Fruit fly (Drosophila melanogaster) whole organism, adult: ENCODE results near the gene Grip71.

Source experiments
- CG11617 ChIP-seq: fragments of 200-800 bp; sonication (Bioruptor generic); optimal IDR thresholded peaks from 2 replicates; lab custom pipeline; 2017; ENCODE audit warnings: mild to moderate bottlenecking, missing biosample characterization, missing genetic modification reagents, missing genetic modification characterization
- CG12768 ChIP-seq: fragments of 200-800 bp; sonication (Bioruptor generic); optimal IDR thresholded peaks from 2 replicates; lab custom pipeline; 2017; ENCODE audit warnings: missing biosample characterization, missing genetic modification characterization, mild to moderate bottlenecking, moderate library complexity, missing genetic modification reagents
- CG14711 ChIP-seq: fragments of 200-800 bp; sonication (Bioruptor generic); optimal IDR thresholded peaks from 2 replicates; lab custom pipeline; 2018; ENCODE audit warnings: missing biosample characterization, mild to moderate bottlenecking, missing genetic modification characterization, moderate library complexity
- CG1620 ChIP-seq: fragments of 200-800 bp; sonication (Bioruptor generic); optimal IDR thresholded peaks from 2 replicates; lab custom pipeline; 2016; ENCODE audit warnings: missing biosample characterization, missing genetic modification characterization
- CG33017 ChIP-seq: fragments of 200-800 bp; sonication (Bioruptor generic); optimal IDR thresholded peaks from 2 replicates; lab custom pipeline; 2018; ENCODE audit warnings: missing biosample characterization, mild to moderate bottlenecking, missing genetic modification characterization, moderate library complexity
- CG5204 ChIP-seq: fragments of 200-800 bp; sonication (Bioruptor generic); optimal IDR thresholded peaks from 2 replicates; lab custom pipeline; 2016; ENCODE audit warnings: missing biosample characterization, missing genetic modification characterization
- CG7045 ChIP-seq: fragments of 200-800 bp; sonication (Bioruptor generic); optimal IDR thresholded peaks from 2 replicates; lab custom pipeline; 2017; ENCODE audit warnings: missing biosample characterization, mild to moderate bottlenecking, missing genetic modification characterization
- CG7101 ChIP-seq: fragments of 200-800 bp; sonication (Bioruptor generic); optimal IDR thresholded peaks from 2 replicates; lab custom pipeline; 2018; ENCODE audit warnings: missing biosample characterization, mild to moderate bottlenecking, missing genetic modification characterization, moderate library complexity
- Clk ChIP-seq: fragments of 200-800 bp; sonication (Bioruptor generic); optimal IDR thresholded peaks from 2 replicates; lab custom pipeline; 2017; ENCODE audit warnings: missing biosample characterization, missing genetic modification characterization
- Crg-1 ChIP-seq: fragments of 200-800 bp; sonication (Bioruptor generic); optimal IDR thresholded peaks from 2 replicates; lab custom pipeline; 2016; ENCODE audit warnings: missing biosample characterization, missing genetic modification characterization
- Hr96 ChIP-seq: fragments of 200-800 bp; sonication (Bioruptor generic); optimal IDR thresholded peaks from 2 replicates; lab custom pipeline; 2016; ENCODE audit warnings: missing biosample characterization, missing genetic modification characterization
- Mnt ChIP-seq: fragments of 200-800 bp; sonication (Bioruptor generic); optimal IDR thresholded peaks from 2 replicates; lab custom pipeline; 2016; ENCODE audit warnings: missing biosample characterization, mild to moderate bottlenecking, missing genetic modification characterization
- bab1 ChIP-seq: fragments of 200-800 bp; sonication (Bioruptor generic); optimal IDR thresholded peaks from 3 replicates; lab custom pipeline; 2019; ENCODE audit warnings: missing biosample characterization, mild to moderate bottlenecking, missing genetic modification characterization, moderate library complexity
- cic ChIP-seq: fragments of 200-800 bp; sonication (Bioruptor generic); optimal IDR thresholded peaks from 2 replicates; lab custom pipeline; 2017; ENCODE audit warnings: missing biosample characterization, mild to moderate bottlenecking, missing genetic modification characterization, moderate library complexity
- cnc ChIP-seq, 2 experiments: fragments of >200 bp; optimal IDR thresholded peaks; 2 replicates each; lab custom pipeline; 2017
- kay ChIP-seq: fragments of 200-800 bp; sonication (Bioruptor generic); peaks from one replicate; lab custom pipeline; 2016; ENCODE audit warnings: missing biosample characterization, missing genetic modification characterization, borderline replicate concordance
- ovo ChIP-seq: fragments of 200-800 bp; sonication (Bioruptor generic); optimal IDR thresholded peaks from 2 replicates; lab custom pipeline; 2016; ENCODE audit warnings: missing biosample characterization, missing genetic modification characterization
- pad ChIP-seq: fragments of 200-800 bp; sonication (Bioruptor generic); optimal IDR thresholded peaks from 3 replicates; lab custom pipeline; 2017; ENCODE audit warnings: missing biosample characterization, missing genetic modification characterization, mild to moderate bottlenecking, moderate library complexity, missing genetic modification reagents
- tj ChIP-seq: fragments of 200-800 bp; sonication (Bioruptor generic); optimal IDR thresholded peaks from 3 replicates; lab custom pipeline; 2017; ENCODE audit warnings: missing biosample characterization, mild to moderate bottlenecking, missing genetic modification characterization, moderate library complexity
- toe ChIP-seq: fragments of 200-800 bp; sonication (Bioruptor generic); optimal IDR thresholded peaks from 2 replicates; lab custom pipeline; 2016; ENCODE audit warnings: missing biosample characterization, missing genetic modification characterization

Gene Grip71

DNA sequence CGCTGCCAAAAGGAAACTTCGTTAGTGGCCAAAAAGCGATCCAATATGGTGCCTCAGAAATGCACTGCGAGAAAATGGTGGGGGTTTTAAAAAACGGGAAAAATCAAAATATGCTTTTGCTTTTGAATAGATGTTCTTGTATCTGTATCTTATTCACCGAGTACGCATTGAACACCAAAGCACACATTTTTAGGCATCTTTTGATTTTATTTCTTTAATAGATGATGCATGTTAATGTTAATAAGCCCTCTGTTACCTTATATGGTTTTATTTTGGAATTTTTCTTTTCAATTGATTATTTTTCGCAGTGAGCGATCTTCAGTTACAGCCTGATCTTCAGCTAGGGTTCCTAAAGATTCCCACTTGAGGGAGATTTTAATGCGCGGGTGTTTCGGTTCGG lies 35.2 kb downstream of the Grip71 start:
- no peak for TF ChIP-seq CG11617 (GFP tag; lab: Kevin White, UChicago)
- TF ChIP-seq Mnt (GFP tag; lab: Kevin White, UChicago) = no peak
- no peak for TF ChIP-seq CG1620 (GFP tag; lab: Kevin White, UChicago)
- TF ChIP-seq kay (GFP tag; lab: Kevin White, UChicago) = no peak
- TF ChIP-seq cic (GFP tag; lab: Kevin White, UChicago) = no peak
- no peak for TF ChIP-seq pad
- no peak for TF ChIP-seq CG12768 (GFP tag; lab: Kevin White, UChicago)
- TF ChIP-seq CG33017 = no peak
- TF ChIP-seq tj (GFP tag; lab: Kevin White, UChicago) = no peak
- TF ChIP-seq Crg-1 = no peak
- TF ChIP-seq Clk (GFP tag; lab: Kevin White, UChicago) = no peak
- no peak for TF ChIP-seq cnc (optimal IDR thresholded peaks at IDR 0.05; lab: Kevin White, UChicago)
- no peak for TF ChIP-seq Hr96 (GFP tag; lab: Kevin White, UChicago)

- no peak for TF ChIP-seq CG7045 (GFP tag; lab: Kevin White, UChicago)
- TF ChIP-seq CG14711 (tag; lab: Kevin White, UChicago) = no peak
Measured at dm6 chr2L:18745454-18745853, 36.8 kb downstream of the Grip71 start.

DNA sequence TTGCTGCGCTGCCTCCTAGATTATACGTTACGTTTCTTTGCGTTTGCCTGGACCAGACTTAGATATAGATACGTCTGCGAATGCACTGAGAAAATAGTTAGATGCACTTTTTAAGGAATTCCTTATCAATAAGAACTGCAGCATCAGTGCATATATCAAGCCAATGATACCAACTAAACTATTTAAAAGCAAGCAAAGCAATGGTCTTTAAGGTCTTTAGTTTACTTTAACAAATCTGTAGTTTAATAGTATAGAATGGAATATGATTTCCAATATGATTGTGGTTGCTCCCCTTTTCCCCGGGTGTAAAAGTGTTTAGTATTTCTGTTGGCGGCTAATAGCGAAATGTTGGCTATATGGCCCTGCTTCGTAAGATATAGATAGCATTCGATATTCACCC lies 38.0 kb downstream of the Grip71 start:
- no peak for TF ChIP-seq CG14711 (tag; lab: Kevin White, UChicago)
- TF ChIP-seq Mnt (GFP tag; lab: Kevin White, UChicago) = no peak
- no peak for TF ChIP-seq CG11617 (GFP tag; lab: Kevin White, UChicago)
- no peak for TF ChIP-seq cnc (optimal IDR thresholded peaks at IDR 0.05; lab: Kevin White, UChicago)
- no peak for TF ChIP-seq CG5204 (GFP tag; lab: Kevin White, UChicago)
- no peak for TF ChIP-seq CG7101 (tag; lab: Kevin White, UChicago)
- TF ChIP-seq bab1 (GFP tag; lab: Kevin White, UChicago) = no peak
- no peak for TF ChIP-seq cic (GFP tag; lab: Kevin White, UChicago)
- no peak for TF ChIP-seq Crg-1
- TF ChIP-seq Clk (GFP tag; lab: Kevin White, UChicago) = no peak
- TF ChIP-seq ovo = no peak
- no peak for TF ChIP-seq CG12768 (GFP tag; lab: Kevin White, UChicago)

DNA sequence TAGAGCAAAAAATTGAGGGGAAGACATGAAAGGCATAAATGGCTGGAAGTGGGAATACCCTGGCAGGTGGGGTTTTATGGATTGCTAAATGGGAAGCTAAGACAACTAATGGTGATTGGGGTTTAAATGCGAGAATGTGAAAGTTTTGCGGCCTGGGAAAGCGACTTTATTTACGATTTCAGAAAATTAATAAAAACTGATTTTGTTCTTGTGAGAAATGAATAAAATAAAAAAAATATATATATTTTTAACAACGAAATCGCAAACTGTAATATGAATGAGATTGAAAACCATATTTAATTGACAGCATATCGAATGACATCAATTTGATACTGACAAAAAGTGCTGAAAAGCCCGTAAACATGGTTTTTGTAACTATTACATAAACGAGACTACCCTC lies 42.7 kb downstream of the Grip71 start:
- TF ChIP-seq tj (GFP tag; lab: Kevin White, UChicago) = no peak
- TF ChIP-seq toe = no peak
- TF ChIP-seq pad = no peak
- TF ChIP-seq cnc (optimal IDR thresholded peaks at IDR 0.05; lab: Kevin White, UChicago) = no peak
- TF ChIP-seq cic (GFP tag; lab: Kevin White, UChicago) = no peak
- no peak for TF ChIP-seq CG11617 (GFP tag; lab: Kevin White, UChicago)
- TF ChIP-seq CG5204 (GFP tag; lab: Kevin White, UChicago) = no peak
- no peak for TF ChIP-seq CG7101 (tag; lab: Kevin White, UChicago)
- TF ChIP-seq CG7045 (GFP tag; lab: Kevin White, UChicago) = no peak
- no peak for TF ChIP-seq ovo

dm6 chr2L:18752038-18752437 lies 43.4 kb downstream of the Grip71 start:
- TF ChIP-seq CG5204 (GFP tag; lab: Kevin White, UChicago) (no peak), bab1 (GFP tag; lab: Kevin White, UChicago) (no peak), toe (no peak), kay (GFP tag; lab: Kevin White, UChicago) (no peak), pad (no peak), Clk (GFP tag; lab: Kevin White, UChicago) (no peak), ovo (no peak), CG33017 (no peak), Hr96 (GFP tag; lab: Kevin White, UChicago) (no peak), tj (GFP tag; lab: Kevin White, UChicago) (no peak), CG12768 (GFP tag; lab: Kevin White, UChicago) (no peak), CG1620 (GFP tag; lab: Kevin White, UChicago) (no peak)

DNA sequence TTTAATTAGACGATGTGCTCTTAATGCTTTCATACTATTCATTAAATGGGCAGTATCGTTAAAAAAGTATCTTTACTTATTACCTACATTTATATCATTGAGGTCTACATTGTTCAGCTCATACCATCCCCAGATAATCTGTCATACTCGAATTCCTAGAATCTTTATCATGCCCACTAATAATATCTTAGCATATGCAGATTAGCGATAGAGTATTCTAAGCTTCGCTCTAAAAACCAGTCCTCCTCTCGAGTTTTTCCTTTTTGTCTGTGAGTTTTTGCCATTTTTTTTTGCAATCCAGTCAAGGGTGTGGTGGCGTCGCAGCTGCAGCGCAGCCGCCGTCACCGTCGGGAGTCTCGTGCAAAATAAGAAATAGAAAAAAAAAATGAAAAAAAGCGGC lies 44.2 kb downstream of the Grip71 start:
- TF ChIP-seq toe (no peak), Mnt (GFP tag; lab: Kevin White, UChicago) (no peak), CG7101 (tag; lab: Kevin White, UChicago) (no peak), tj (GFP tag; lab: Kevin White, UChicago) (no peak), ovo (no peak), cnc (optimal IDR thresholded peaks at IDR 0.05; lab: Kevin White, UChicago) (no peak), kay (GFP tag; lab: Kevin White, UChicago) (no peak), CG7045 (GFP tag; lab: Kevin White, UChicago) (no peak), bab1 (GFP tag; lab: Kevin White, UChicago) (no peak), CG5204 (GFP tag; lab: Kevin White, UChicago) (no peak), Clk (GFP tag; lab: Kevin White, UChicago) (no peak), CG12768 (GFP tag; lab: Kevin White, UChicago) (no peak), CG14711 (tag; lab: Kevin White, UChicago) (no peak), Crg-1 (no peak), CG1620 (GFP tag; lab: Kevin White, UChicago) (no peak), Hr96 (GFP tag; lab: Kevin White, UChicago) (no peak), pad (no peak), cic (GFP tag; lab: Kevin White, UChicago) (no peak)

DNA sequence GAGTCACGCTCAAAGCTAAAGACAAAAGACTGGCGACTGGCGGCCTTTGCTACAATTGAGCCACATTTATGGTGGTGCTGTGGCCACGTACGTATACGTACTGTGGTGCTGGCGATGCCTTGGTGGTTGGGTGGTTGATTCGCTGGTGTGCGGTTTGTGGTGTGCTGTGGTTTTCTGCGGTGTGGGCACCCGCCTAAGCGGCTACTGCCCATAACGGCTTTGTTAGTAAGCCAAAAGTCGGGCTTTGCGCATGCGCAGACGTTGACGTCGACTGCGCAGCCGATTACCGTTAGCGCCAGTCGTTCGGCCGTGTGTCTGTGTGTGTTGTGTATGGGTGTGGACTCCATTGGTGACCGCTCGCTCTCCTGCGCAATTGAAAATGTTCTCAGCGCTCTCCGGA lies 44.6 kb downstream of the Grip71 start:
- TF ChIP-seq tj (GFP tag; lab: Kevin White, UChicago) (no peak), bab1 (GFP tag; lab: Kevin White, UChicago) (no peak), CG33017 (no peak), pad (no peak), CG14711 (tag; lab: Kevin White, UChicago) (no peak)
